Fruit fly (Drosophila melanogaster) whole organism, embryonic: ENCODE measurements around the gene CG7173.
A peak's percentile ranks its signal among the peaks of the same experiment; 100 is the strongest.

Experiments
- Abd-B ChIP-seq: fragments of 200-800 bp; sonication (Bioruptor generic); optimal IDR thresholded peaks from 2 replicates; lab custom pipeline; 2018; ENCODE audit warnings: missing biosample characterization, mild to moderate bottlenecking, missing genetic modification characterization, moderate library complexity
- Adf1 ChIP-seq: fragments of 200-800 bp; sonication (Bioruptor generic); IDR thresholded peaks from 2 replicates; pipeline ENCODE4 v1.3.6; 2022; ENCODE audit warnings: missing biosample characterization, missing genetic modification characterization
- Aef1 ChIP-seq: fragments of 200-800 bp; sonication (Bioruptor generic); IDR thresholded peaks from 3 replicates; pipeline ENCODE4 v1.3.6; 2022; ENCODE audit warnings: missing biosample characterization, missing genetic modification characterization
- BtbVII ChIP-seq: fragments of 200-800 bp; sonication (Bioruptor generic); optimal IDR thresholded peaks from 3 replicates; lab custom pipeline; 2017; ENCODE audit warnings: missing biosample characterization, mild to moderate bottlenecking, missing genetic modification characterization
- CG10565 ChIP-seq: fragments of 200-800 bp; sonication (Bioruptor generic); optimal IDR thresholded peaks from 3 replicates; lab custom pipeline; 2016; ENCODE audit warnings: missing biosample characterization, mild to moderate bottlenecking, missing genetic modification characterization
- CG15696 ChIP-seq: fragments of 200-800 bp; sonication (Bioruptor generic); optimal IDR thresholded peaks from 2 replicates; lab custom pipeline; 2019; ENCODE audit warnings: missing biosample characterization, mild to moderate bottlenecking, missing genetic modification characterization, moderate library complexity
- CG17829 ChIP-seq: fragments of 200-800 bp; optimal IDR thresholded peaks from 2 replicates; lab custom pipeline; 2019; ENCODE audit warnings: missing biosample characterization, mild to moderate bottlenecking, missing genetic modification characterization, moderate library complexity
- CG18011 ChIP-seq: fragments of 200-800 bp; sonication (Bioruptor generic); optimal IDR thresholded peaks from 2 replicates; lab custom pipeline; 2017; ENCODE audit warnings: missing biosample characterization, missing genetic modification characterization, mild to moderate bottlenecking, moderate library complexity, missing genotype
- CG18476 ChIP-seq: fragments of 200-800 bp; sonication (Bioruptor generic); optimal IDR thresholded peaks from 2 replicates; lab custom pipeline; 2016; ENCODE audit warnings: missing biosample characterization, mild to moderate bottlenecking, missing genetic modification characterization
- CG2202 ChIP-seq: fragments of 200-800 bp; sonication (Bioruptor generic); optimal IDR thresholded peaks from 2 replicates; lab custom pipeline; 2018; ENCODE audit warnings: missing biosample characterization, mild to moderate bottlenecking, missing genetic modification characterization
- CG2889 ChIP-seq: fragments of 200-800 bp; sonication (Bioruptor generic); IDR thresholded peaks from 3 replicates; pipeline ENCODE4 v1.3.6; 2022; ENCODE audit warnings: missing biosample characterization, missing genetic modification characterization
- CG4328 ChIP-seq: fragments of 200-800 bp; sonication (Bioruptor generic); optimal IDR thresholded peaks from 3 replicates; lab custom pipeline; 2017; ENCODE audit warnings: missing biosample characterization, missing genetic modification reagents, missing genetic modification characterization
- CG6854 ChIP-seq: fragments of 200-800 bp; sonication (Bioruptor generic); optimal IDR thresholded peaks from 3 replicates; lab custom pipeline; 2017; ENCODE audit warnings: missing biosample characterization, mild to moderate bottlenecking, missing genetic modification characterization
- CG7556 ChIP-seq: fragments of 200-800 bp; sonication (Bioruptor generic); optimal IDR thresholded peaks from 2 replicates; lab custom pipeline; 2017; ENCODE audit warnings: missing biosample characterization, mild to moderate bottlenecking, missing genetic modification characterization
- CG8089 ChIP-seq: fragments of 200-800 bp; sonication (Bioruptor generic); optimal IDR thresholded peaks from 3 replicates; lab custom pipeline; 2016; ENCODE audit warnings: missing biosample characterization, missing genetic modification characterization
- CG8765 ChIP-seq: fragments of 200-800 bp; sonication (Bioruptor generic); IDR thresholded peaks from 2 replicates; pipeline ENCODE4 v1.3.6; 2022; ENCODE audit warnings: missing biosample characterization, missing genetic modification characterization
- CG9437 ChIP-seq: fragments of 200-800 bp; sonication (Bioruptor generic); optimal IDR thresholded peaks from 2 replicates; lab custom pipeline; 2018; ENCODE audit warnings: missing biosample characterization, mild to moderate bottlenecking, missing genetic modification characterization
- CG9609 ChIP-seq: fragments of 200-800 bp; sonication (Bioruptor generic); optimal IDR thresholded peaks from 3 replicates; lab custom pipeline; 2016; ENCODE audit warnings: missing biosample characterization, missing genetic modification characterization
- D ChIP-seq, 2 experiments: fragments of 200-800 bp in 1 of 2; fragments of >200 bp in 1 of 2; sonication (Bioruptor generic) in 1 of 2; optimal IDR thresholded peaks; 2 replicates in 1 of 2; 3 replicates in 1 of 2; lab custom pipeline; 2017; ENCODE audit warnings: mild to moderate bottlenecking in 1 of 2, missing biosample characterization in 1 of 2, missing genetic modification characterization in 1 of 2, missing genetic modification reagents in 1 of 2
- Dbx ChIP-seq: fragments of 200-800 bp; sonication (Bioruptor generic); IDR thresholded peaks from 3 replicates; pipeline ENCODE4 v1.3.6; 2022; ENCODE audit warnings: missing biosample characterization, missing genetic modification characterization
- Ets65A ChIP-seq: fragments of 200-800 bp; sonication (Bioruptor generic); peaks from one replicate; lab custom pipeline; 2016; ENCODE audit warnings: missing biosample characterization, missing genetic modification characterization
- Ets97D ChIP-seq: fragments of 200-800 bp; sonication (Bioruptor generic); optimal IDR thresholded peaks from 3 replicates; lab custom pipeline; 2016; ENCODE audit warnings: missing biosample characterization, missing genetic modification characterization
- Fer3 ChIP-seq: fragments of 200-800 bp; sonication (Bioruptor generic); optimal IDR thresholded peaks from 2 replicates; lab custom pipeline; 2018; ENCODE audit warnings: missing biosample characterization, mild to moderate bottlenecking, missing genetic modification characterization, moderate library complexity
- HHEX ChIP-seq: fragments of 200-800 bp; sonication (Bioruptor generic); optimal IDR thresholded peaks from 3 replicates; lab custom pipeline; 2017; ENCODE audit warnings: missing biosample characterization, mild to moderate bottlenecking, missing genetic modification characterization, missing genetic modification reagents
- HLH3B ChIP-seq: fragments of 200-800 bp; sonication (Bioruptor generic); IDR thresholded peaks from 2 replicates; pipeline ENCODE4 v1.3.6; 2022; ENCODE audit warnings: missing biosample characterization, missing genetic modification characterization
- HLHmδ ChIP-seq: fragments of 200-800 bp; sonication (Bioruptor generic); optimal IDR thresholded peaks from 2 replicates; lab custom pipeline; 2018; ENCODE audit warnings: missing biosample characterization, mild to moderate bottlenecking, missing genetic modification characterization, moderate library complexity
- Optix ChIP-seq: fragments of 200-800 bp; sonication (Bioruptor generic); IDR thresholded peaks from 3 replicates; pipeline ENCODE4 v1.3.6; 2022; ENCODE audit warnings: missing biosample characterization, missing genetic modification characterization
- Poxn ChIP-seq: fragments of 200-800 bp; sonication (Bioruptor generic); IDR thresholded peaks from 2 replicates; pipeline ENCODE4 v1.3.6; 2022; ENCODE audit warnings: missing biosample characterization, missing genetic modification characterization
- Side ChIP-seq: fragments of 200-800 bp; sonication (Bioruptor generic); optimal IDR thresholded peaks from 2 replicates; lab custom pipeline; 2016; ENCODE audit warnings: missing biosample characterization, missing genetic modification characterization
- Trl ChIP-seq, 3 experiments: fragments of >200 bp in 2 of 3; fragments of 200-800 bp in 1 of 3; sonication (Bioruptor generic) in 1 of 3; optimal IDR thresholded peaks; 2 replicates in 1 of 3; 3 replicates in 2 of 3; lab custom pipeline; 2016 to 2017; ENCODE audit warnings: missing biosample characterization in 1 of 3, missing genetic modification characterization in 1 of 3
- ash1 ChIP-seq: fragments of 200-800 bp; sonication (Bioruptor generic); optimal IDR thresholded peaks from 2 replicates; lab custom pipeline; 2018; ENCODE audit warnings: missing biosample characterization, mild to moderate bottlenecking, missing genetic modification characterization
- bbx ChIP-seq: fragments of 200-800 bp; sonication (Bioruptor generic); IDR thresholded peaks from 2 replicates; pipeline ENCODE4 v1.3.6; 2022; ENCODE audit warnings: missing biosample characterization, missing genetic modification characterization; ENCODE audit not compliant: partially characterized antibody
- crp ChIP-seq, 2 experiments: fragments of 200-800 bp; sonication (Bioruptor generic); optimal IDR thresholded peaks; 2 replicates in 1 of 2; 3 replicates in 1 of 2; lab custom pipeline; 2017; ENCODE audit warnings: missing biosample characterization in 2 of 2, missing genetic modification characterization in 2 of 2, mild to moderate bottlenecking in 1 of 2, moderate library complexity in 1 of 2
- dpn ChIP-seq, 2 experiments: fragments of 200-800 bp; sonication (Bioruptor generic); optimal IDR thresholded peaks; 3 replicates each; lab custom pipeline; 2016; ENCODE audit warnings: missing biosample characterization in 2 of 2, missing genetic modification characterization in 2 of 2
- ems ChIP-seq: fragments of 200-800 bp; sonication (Bioruptor generic); optimal IDR thresholded peaks from 3 replicates; lab custom pipeline; 2016; ENCODE audit warnings: missing biosample characterization, missing genetic modification characterization
- insv ChIP-seq, 2 experiments: fragments of 200-800 bp; sonication (Bioruptor generic); optimal IDR thresholded peaks; 3 replicates each; lab custom pipeline; 2016 to 2018; ENCODE audit warnings: missing biosample characterization in 2 of 2, missing genetic modification characterization in 2 of 2
- lab ChIP-seq: fragments of 200-800 bp; sonication (Bioruptor generic); optimal IDR thresholded peaks from 3 replicates; lab custom pipeline; 2017; ENCODE audit warnings: missing biosample characterization, missing genetic modification characterization, mild to moderate bottlenecking, moderate library complexity, missing genetic modification reagents
- lbe ChIP-seq: fragments of 200-800 bp; sonication (Bioruptor generic); optimal IDR thresholded peaks from 2 replicates; lab custom pipeline; 2016; ENCODE audit warnings: missing biosample characterization, mild to moderate bottlenecking, missing genetic modification characterization
- lmd ChIP-seq: fragments of 200-800 bp; sonication (Bioruptor generic); IDR thresholded peaks from 2 replicates; pipeline ENCODE4 v1.3.6; 2022; ENCODE audit warnings: missing biosample characterization, missing genetic modification characterization
- pum ChIP-seq: fragments of 200-800 bp; sonication (Bioruptor generic); optimal IDR thresholded peaks from 2 replicates; lab custom pipeline; 2016; ENCODE audit warnings: missing biosample characterization, missing genetic modification characterization
- ro ChIP-seq: fragments of 200-800 bp; sonication (Bioruptor generic); IDR thresholded peaks from 2 replicates; pipeline ENCODE4 v1.3.6; 2022; ENCODE audit warnings: missing biosample characterization, missing genetic modification characterization
- sima ChIP-seq: fragments of 200-800 bp; sonication (Bioruptor generic); optimal IDR thresholded peaks from 2 replicates; lab custom pipeline; 2016; ENCODE audit warnings: missing biosample characterization, missing genetic modification characterization
- tgo ChIP-seq: fragments of 200-800 bp; sonication (Bioruptor generic); IDR thresholded peaks from 3 replicates; pipeline ENCODE4 v1.3.6; 2022; ENCODE audit warnings: missing biosample characterization, missing genetic modification characterization
- toy ChIP-seq: fragments of 200-800 bp; sonication (Bioruptor generic); IDR thresholded peaks from 2 replicates; pipeline ENCODE4 v1.3.6; 2022; ENCODE audit warnings: missing biosample characterization, missing genetic modification characterization
- tup ChIP-seq: fragments of 200-800 bp; sonication (Bioruptor generic); optimal IDR thresholded peaks from 2 replicates; lab custom pipeline; 2016; ENCODE audit warnings: missing biosample characterization, mild to moderate bottlenecking, missing genetic modification characterization, moderate library complexity
- zen ChIP-seq: fragments of 200-800 bp; sonication (Bioruptor generic); optimal IDR thresholded peaks from 3 replicates; lab custom pipeline; 2018; ENCODE audit warnings: missing biosample characterization, mild to moderate bottlenecking, missing genetic modification characterization, moderate library complexity
- zf30C ChIP-seq: fragments of 200-800 bp; sonication (Bioruptor generic); optimal IDR thresholded peaks from 3 replicates; lab custom pipeline; 2018; ENCODE audit warnings: missing biosample characterization, mild to moderate bottlenecking, missing genetic modification characterization

The CG7173 gene

DNA sequence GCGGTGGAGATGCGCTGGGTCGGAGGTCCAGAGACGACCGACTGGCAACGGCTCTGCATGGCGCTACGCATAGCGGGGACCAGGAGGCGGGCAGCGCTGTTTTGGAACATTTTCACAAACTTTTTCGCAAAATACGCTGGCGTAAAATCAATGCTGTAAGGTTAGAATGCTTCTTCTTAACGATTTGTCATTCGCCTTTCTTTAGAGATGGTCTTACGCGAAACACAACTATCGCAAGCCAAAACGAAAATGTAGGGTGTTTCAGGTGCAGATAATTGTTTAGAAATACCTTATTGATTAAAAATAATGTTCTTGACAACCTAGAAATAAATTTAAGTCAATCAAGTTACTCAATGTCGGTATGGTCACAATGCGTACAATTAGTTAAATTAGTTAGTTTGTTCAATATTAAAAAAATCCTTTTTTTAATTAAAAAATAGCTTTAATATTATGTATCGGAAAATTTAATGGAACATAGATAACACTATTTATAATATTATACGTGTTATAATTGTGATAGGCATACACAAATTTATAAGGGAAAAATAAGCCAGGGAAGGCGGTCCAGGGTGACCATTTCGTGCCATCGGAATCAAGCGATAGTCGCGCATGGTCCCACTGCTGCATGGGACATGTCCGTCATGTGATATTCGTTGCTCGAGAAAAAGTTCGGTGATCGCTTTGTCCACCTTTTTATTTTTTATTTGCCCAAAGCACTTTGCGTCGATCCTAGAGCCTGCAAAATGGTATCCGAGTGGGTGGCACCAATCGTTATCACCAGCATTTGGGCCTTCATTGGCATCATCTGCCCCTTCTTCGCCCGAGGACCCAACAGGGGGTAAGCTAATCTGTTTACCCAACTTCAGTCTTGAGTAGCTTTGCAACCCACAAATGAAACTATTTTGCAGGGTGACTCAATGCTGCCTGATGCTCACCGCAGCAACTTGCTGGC lies 18.5 kb downstream of the CG7173 start, which contains the start of the genes COX8 and VhaM9.7-b (continued):
- TF ChIP-seq Side (GFP tag; lab: Kevin White, UChicago) = no peak
- peak; percentile 58; the same call in 2 of the 3 replicates for TF ChIP-seq tgo
- TF ChIP-seq lmd (GFP tag; lab: Robert Waterston, UW) = peak; percentile 62; the same call in 1 of the 2 replicates
- TF ChIP-seq lab (GFP tag; lab: Kevin White, UChicago) = no peak
- no peak for TF ChIP-seq ro (GFP tag; lab: Robert Waterston, UW)
- TF ChIP-seq tup (GFP tag; lab: Kevin White, UChicago) = no peak
- TF ChIP-seq Trl (optimal IDR thresholded peaks at IDR 0.05; lab: Kevin White, UChicago) = no peak
- peak; percentile 70 for TF ChIP-seq Trl (GFP tag; optimal IDR thresholded peaks at IDR 0.05; lab: Kevin White, UChicago)
- TF ChIP-seq pum (GFP tag; lab: Kevin White, UChicago) = peak; percentile 62
- peak; percentile 96 for TF ChIP-seq Ets65A (GFP tag; lab: Kevin White, UChicago)
- TF ChIP-seq CG8765 (GFP tag; lab: Robert Waterston, UW) = no peak
- no peak for TF ChIP-seq HHEX (GFP tag; lab: Kevin White, UChicago)
- TF ChIP-seq CG2889 = 0 out of 3 replicates have a peak, but pooled peaks have one; percentile 22
- TF ChIP-seq ash1 = no peak
- TF ChIP-seq crp (GFP tag; optimal IDR thresholded peaks at IDR 0.05; lab: Kevin White, UChicago) = peak in 1 of 2 experiments; percentile 58
- TF ChIP-seq Adf1 (GFP tag; lab: Robert Waterston, UW) = no peak
- no peak for TF ChIP-seq CG10565 (GFP tag; lab: Kevin White, UChicago)
- TF ChIP-seq Abd-B = no peak
- peak; percentile 35 for TF ChIP-seq CG8089
- TF ChIP-seq Ets97D (GFP tag; lab: Kevin White, UChicago) = peak; percentile 56
- TF ChIP-seq CG18011 (GFP tag; lab: Kevin White, UChicago) = peak; percentile 76
- no peak for TF ChIP-seq CG7556 (GFP tag; lab: Kevin White, UChicago)
- TF ChIP-seq zen (tag; lab: Kevin White, UChicago) = peak; percentile 55
- TF ChIP-seq CG15696 (tag; lab: Kevin White, UChicago) = peak; percentile 43
- peak; percentile 65 for TF ChIP-seq bbx (GFP tag; lab: Robert Waterston, UW)
- TF ChIP-seq Fer3 (tag; lab: Kevin White, UChicago) = no peak
- no peak for TF ChIP-seq HLHmδ (GFP tag; lab: Kevin White, UChicago)
- peak; percentile 8 for TF ChIP-seq CG4328
- TF ChIP-seq HLH3B = peak; percentile 70
- no peak for TF ChIP-seq CG6854 (GFP tag; lab: Kevin White, UChicago)
- peak; percentile 54 to 68 for TF ChIP-seq dpn (GFP tag; optimal IDR thresholded peaks at IDR 0.05; lab: Kevin White, UChicago)
- peak; percentile 61 for TF ChIP-seq CG9437 (GFP tag; lab: Kevin White, UChicago)
- TF ChIP-seq ems (GFP tag; lab: Kevin White, UChicago) = peak; percentile 40
- peak; percentile 38 for TF ChIP-seq lbe (GFP tag; lab: Kevin White, UChicago)
- no peak for TF ChIP-seq sima (GFP tag; lab: Kevin White, UChicago)
- peak; percentile 14 for TF ChIP-seq CG18476 (GFP tag; lab: Kevin White, UChicago)
- TF ChIP-seq BtbVII = no peak
- TF ChIP-seq toy (GFP tag; lab: Robert Waterston, UW) = no peak
- 0 out of 3 replicates have a peak, but pooled peaks have one; percentile 48 for TF ChIP-seq Dbx (GFP tag; lab: Robert Waterston, UW)
- TF ChIP-seq D (optimal IDR thresholded peaks at IDR 0.05; lab: Kevin White, UChicago) = no peak
- no peak for TF ChIP-seq D (GFP tag; optimal IDR thresholded peaks at IDR 0.05; lab: Kevin White, UChicago)
- no peak; the same call in 2 of the 3 replicates for TF ChIP-seq Aef1 (GFP tag; lab: Robert Waterston, UW)
- TF ChIP-seq insv (GFP tag; optimal IDR thresholded peaks at IDR 0.05; lab: Kevin White, UChicago) = no peak
- no peak for TF ChIP-seq CG2202 (tag; lab: Kevin White, UChicago)
- peak; percentile 40 for TF ChIP-seq CG17829 (tag; lab: Kevin White, UChicago)
- TF ChIP-seq Poxn (GFP tag; lab: Robert Waterston, UW) = no peak; the same call in 1 of the 2 replicates
- no peak for TF ChIP-seq Optix (GFP tag; lab: Robert Waterston, UW)
- peak; percentile 25 for TF ChIP-seq CG9609
- TF ChIP-seq zf30C (GFP tag; lab: Kevin White, UChicago) = no peak
